Fruit fly (Drosophila melanogaster) whole organism, pupa: Measurements from ENCODE around the gene CG5381.

Experiments used
- CG10348 ChIP-seq: fragments of 200-800 bp; sonication (Bioruptor generic); IDR thresholded peaks from 2 replicates; pipeline ENCODE4 v1.3.6; 2022; ENCODE audit warnings: missing biosample characterization, missing genetic modification characterization
- CG13204 ChIP-seq: fragments of 200-800 bp; sonication (Bioruptor generic); optimal IDR thresholded peaks from 2 replicates; lab custom pipeline; 2018; ENCODE audit warnings: missing biosample characterization, mild to moderate bottlenecking, missing genetic modification characterization, moderate library complexity
- CG32121 ChIP-seq: fragments of 200-800 bp; sonication (Bioruptor generic); IDR thresholded peaks from 2 replicates; pipeline ENCODE4 v1.3.6; 2022; ENCODE audit warnings: missing biosample characterization, missing genetic modification characterization
- CG34367 ChIP-seq: fragments of 200-800 bp; sonication (Bioruptor generic); optimal IDR thresholded peaks from 2 replicates; lab custom pipeline; 2018; ENCODE audit warnings: missing biosample characterization, mild to moderate bottlenecking, missing genetic modification characterization
- CG9948 ChIP-seq: fragments of 200-800 bp; sonication (Bioruptor generic); optimal IDR thresholded peaks from 2 replicates; lab custom pipeline; 2018; ENCODE audit warnings: missing biosample characterization, mild to moderate bottlenecking, missing genetic modification characterization, moderate library complexity
- D1 ChIP-seq: fragments of 200-800 bp; sonication (Bioruptor generic); optimal IDR thresholded peaks from 2 replicates; lab custom pipeline; 2018; ENCODE audit warnings: missing biosample characterization, mild to moderate bottlenecking, missing genetic modification characterization, moderate library complexity
- EcR ChIP-seq: fragments of 200-800 bp; sonication (Bioruptor generic); optimal IDR thresholded peaks from 3 replicates; lab custom pipeline; 2019; ENCODE audit warnings: missing biosample characterization, missing genetic modification characterization, mild to moderate bottlenecking, moderate library complexity, missing genetic modification reagents
- Ets98B ChIP-seq: fragments of 200-800 bp; sonication (Bioruptor generic); IDR thresholded peaks from 2 replicates; pipeline ENCODE4 v1.3.6; 2022; ENCODE audit warnings: missing biosample characterization, missing genetic modification characterization
- Pif1A ChIP-seq: fragments of 200-800 bp; sonication (Bioruptor generic); optimal IDR thresholded peaks from 3 replicates; lab custom pipeline; 2016; ENCODE audit warnings: missing biosample characterization, missing genetic modification characterization
- Snoo ChIP-seq: fragments of 200-800 bp; sonication (Bioruptor generic); optimal IDR thresholded peaks from 3 replicates; lab custom pipeline; 2017; ENCODE audit warnings: missing biosample characterization, mild to moderate bottlenecking, missing genetic modification characterization, inconsistent platforms
- fd96Ca ChIP-seq: fragments of 200-800 bp; sonication (Bioruptor generic); IDR thresholded peaks from 3 replicates; pipeline ENCODE4 v1.3.6; 2022; ENCODE audit warnings: missing biosample characterization, missing genetic modification characterization

- TF ChIP-seq Snoo (peak; percentile 30), D1 (tag; lab: Kevin White, UChicago) (no peak), EcR (GFP tag; lab: Kevin White, UChicago) (peak; percentile 84), CG13204 (GFP tag; lab: Kevin White, UChicago) (no peak), CG34367 (peak; percentile 48), fd96Ca (GFP tag; lab: Robert Waterston, UW) (no peak), CG10348 (no peak), CG9948 (tag; lab: Kevin White, UChicago) (peak; percentile 5), CG32121 (peak; percentile 51; the same call in 1 of the 2 replicates), Ets98B (GFP tag; lab: Robert Waterston, UW) (peak; percentile 64; the same call in 1 of the 2 replicates), Pif1A (GFP tag; lab: Kevin White, UChicago) (no peak)
These were observed 12.0 kb upstream of the CG5381 start for dm6 chr2L:10334854-10335277.
